Worm (Caenorhabditis elegans) whole organism, L4/young adult: ENCODE measurements around the gene ZK1321.1.

Experiments
- W03F9.2 ChIP-seq: fragments of 150-350 bp; optimal IDR thresholded peaks from 2 replicates; lab custom pipeline; 2014; ENCODE audit warnings: missing biosample characterization, missing genetic modification characterization
- him-1 ChIP-seq: sonication (generic microtip); optimal IDR thresholded peaks from 2 replicates; lab custom pipeline; 2016; ENCODE audit warnings: missing genotype, missing genetic modification reagents, missing genetic modification characterization, missing compliant biosample characterization

- TF ChIP-seq him-1 (tag; lab: Kevin White, UChicago): no peak
- no peak for TF ChIP-seq W03F9.2 (tag; lab: Kevin White, UChicago)
These were observed 32.4 kb downstream of the ZK1321.1 start for ce11 chrII:9786215-9786614.
